Comparison of ENCODE assay signal across 4 worm cellular contexts in genomic region chrII:6927034-6927433, ce11.
TF ChIP-seq lines count a peak whose summit lies in the region.

No protein-coding gene starts in this region.

TF ChIP-seq in whole organism, L1 larva, 84 proteins besides CTCF, POLR2A, EP300 and RAD21:
- TF ChIP-seq ztf-11 (tag; optimal IDR thresholded peaks at IDR 0.05; lab: Kevin White, UChicago) (peak in 1 of 2 experiments; percentile 10), sox-4 (tag; optimal IDR thresholded peaks at IDR 0.05; lab: Kevin White, UChicago) (no peak), unc-30 (tag; optimal IDR thresholded peaks at IDR 0.05; lab: Kevin White, UChicago) (no peak), tlp-1 (tag; optimal IDR thresholded peaks at IDR 0.05; lab: Kevin White, UChicago) (no peak), nhr-20 (tag; optimal IDR thresholded peaks at IDR 0.05; lab: Kevin White, UChicago) (no peak), unc-130 (tag; optimal IDR thresholded peaks at IDR 0.05; lab: Kevin White, UChicago) (no peak), unc-86 (tag; optimal IDR thresholded peaks at IDR 0.05; lab: Kevin White, UChicago) (no peak), hlh-4 (tag; optimal IDR thresholded peaks at IDR 0.05; lab: Kevin White, UChicago) (peak; percentile 33), pax-3 (tag; optimal IDR thresholded peaks at IDR 0.05; lab: Kevin White, UChicago) (no peak)

TF ChIP-seq in whole organism, L2 larva, 48 proteins besides CTCF, POLR2A, EP300 and RAD21:
- TF ChIP-seq sma-9 (GFP tag; optimal IDR thresholded peaks at IDR 0.05; lab: Kevin White, UChicago), result peak; percentile 73
- TF ChIP-seq sma-9 (tag; optimal IDR thresholded peaks at IDR 0.05; lab: Kevin White, UChicago), result no peak
- no peak for TF ChIP-seq nhr-6 (tag; optimal IDR thresholded peaks at IDR 0.05; lab: Kevin White, UChicago)
- TF ChIP-seq mab-5 (tag; optimal IDR thresholded peaks at IDR 0.05; lab: Kevin White, UChicago), result no peak
- TF ChIP-seq snpc-4 (tag; optimal IDR thresholded peaks at IDR 0.05; lab: Kevin White, UChicago), result no peak

TF ChIP-seq in whole organism, L4 larva, 104 proteins besides CTCF, POLR2A, EP300 and RAD21:
- TF ChIP-seq mxl-2 (GFP tag; conservative IDR thresholded peaks at IDR 0.05; lab: Robert Waterston, UW) (no peak), egl-43 (GFP tag; IDR thresholded peaks at IDR 0.05; lab: Robert Waterston, UW) (no peak), daf-12 (tag; optimal IDR thresholded peaks at IDR 0.05; lab: Kevin White, UChicago) (no peak), lin-39 (tag; optimal IDR thresholded peaks at IDR 0.05; lab: Kevin White, UChicago) (no peak), lin-29 (GFP tag; IDR thresholded peaks at IDR 0.05; lab: Robert Waterston, UW) (no peak), lsy-2 (tag; optimal IDR thresholded peaks at IDR 0.05; lab: Kevin White, UChicago) (no peak), fos-1 (tag; optimal IDR thresholded peaks at IDR 0.05; lab: Kevin White, UChicago) (no peak), zfp-3 (GFP tag; conservative IDR thresholded peaks at IDR 0.05; lab: Robert Waterston, UW) (no peak), dmd-6 (GFP tag; IDR thresholded peaks at IDR 0.05; lab: Robert Waterston, UW) (peak; percentile 8; the same call in 1 of the 2 replicates), daf-8 (GFP tag; IDR thresholded peaks at IDR 0.05; lab: Robert Waterston, UW) (no peak), ZK337.2 (GFP tag; IDR thresholded peaks at IDR 0.05; lab: Robert Waterston, UW) (no peak), hmg-1.1 (GFP tag; IDR thresholded peaks at IDR 0.05; lab: Robert Waterston, UW) (0 out of 2 replicates have a peak, but pooled peaks have one; percentile 23), Y5F2A.4 (GFP tag; optimal IDR thresholded peaks at IDR 0.05; lab: Kevin White, UChicago) (no peak), ceh-20 (GFP tag; IDR thresholded peaks at IDR 0.05; lab: Robert Waterston, UW) (0 out of 2 replicates have a peak, but pooled peaks have one; percentile 16), R02D3.7 (tag; optimal IDR thresholded peaks at IDR 0.05; lab: Kevin White, UChicago) (no peak), ztf-11 (tag; optimal IDR thresholded peaks at IDR 0.05; lab: Kevin White, UChicago) (no peak), aha-1 (tag; lab: Kevin White, UChicago) (peak; percentile 93)

TF ChIP-seq in whole organism, young adult, 124 proteins besides CTCF, POLR2A, EP300 and RAD21:
- TF ChIP-seq atf-7 (tag; optimal IDR thresholded peaks at IDR 0.05; lab: Kevin White, UChicago) (peak; percentile 37), B0336.3 (GFP tag; IDR thresholded peaks at IDR 0.05; lab: Robert Waterston, UW) (no peak), F37B4.10 (GFP tag; IDR thresholded peaks at IDR 0.05; lab: Robert Waterston, UW) (0 out of 2 replicates have a peak, but pooled peaks have one; percentile 8)
